Worm (Caenorhabditis elegans) whole organism, late embryonic: ENCODE results near the gene T16G1.9.

Source experiments
- T23F11.4 ChIP-seq: fragments of 200-800 bp; sonication (Bioruptor generic); optimal IDR thresholded peaks from 2 replicates; lab custom pipeline; 2018; ENCODE audit warnings: mild to moderate bottlenecking, missing genetic modification characterization, missing compliant biosample characterization
- ama-1 ChIP-seq: fragments of 150-350 bp; optimal IDR thresholded peaks from 2 replicates; lab custom pipeline; 2014
- ceh-18 ChIP-seq: sonication (generic microtip); optimal IDR thresholded peaks from 2 replicates; lab custom pipeline; 2016; ENCODE audit warnings: missing genetic modification characterization, missing compliant biosample characterization
- ceh-45 ChIP-seq: fragments of 200-800 bp; sonication (Bioruptor generic); IDR thresholded peaks from 2 replicates; pipeline ENCODE4 v1.3.6; 2022; ENCODE audit warnings: missing genetic modification reagents, missing genetic modification characterization, missing compliant biosample characterization
- dmd-4 ChIP-seq: sonication (generic microtip); optimal IDR thresholded peaks from 2 replicates; lab custom pipeline; 2016; ENCODE audit warnings: borderline replicate concordance, missing genetic modification characterization, missing compliant biosample characterization
- hlh-30 ChIP-seq: sonication (generic microtip); optimal IDR thresholded peaks from 2 replicates; lab custom pipeline; 2017; ENCODE audit warnings: antibody characterized with exemption, missing genetic modification characterization, missing compliant biosample characterization; ENCODE audit not compliant: insufficient read depth
- nhr-232 ChIP-seq: sonication (generic microtip); optimal IDR thresholded peaks from 2 replicates; lab custom pipeline; 2016; ENCODE audit warnings: missing genetic modification characterization, missing compliant biosample characterization
- pha-2 ChIP-seq: sonication (generic microtip); optimal IDR thresholded peaks from 2 replicates; lab custom pipeline; 2017; ENCODE audit warnings: mild to moderate bottlenecking, missing genetic modification characterization, missing compliant biosample characterization
- pha-4 ChIP-seq: fragments of 150-350 bp; optimal IDR thresholded peaks from 2 replicates; lab custom pipeline; 2018; ENCODE audit warnings: missing biosample characterization, missing genetic modification reagents, missing genetic modification characterization
- pqm-1 ChIP-seq: sonication (generic microtip); optimal IDR thresholded peaks from 2 replicates; lab custom pipeline; 2016; ENCODE audit warnings: missing genetic modification characterization, missing compliant biosample characterization
- zip-5 ChIP-seq: sonication (generic microtip); optimal IDR thresholded peaks from 2 replicates; lab custom pipeline; 2016; ENCODE audit warnings: missing genetic modification characterization, missing compliant biosample characterization
- ztf-16 ChIP-seq: sonication (generic microtip); optimal IDR thresholded peaks from 2 replicates; lab custom pipeline; 2017; ENCODE audit warnings: missing genetic modification characterization, missing compliant biosample characterization

ce11 chrV:12921680-12922079, 29.0 kb downstream of the T16G1.9 start:
- no peak for TF ChIP-seq ceh-45 (GFP tag; lab: Robert Waterston, UW)
- TF ChIP-seq nhr-232 (tag; lab: Kevin White, UChicago) = no peak
- TF ChIP-seq pha-2 = no peak
- no peak for TF ChIP-seq pqm-1
- no peak for TF ChIP-seq T23F11.4 (GFP tag; lab: Kevin White, UChicago)
- no peak for TF ChIP-seq zip-5 (tag; lab: Kevin White, UChicago)
- no peak for TF ChIP-seq dmd-4 (tag; lab: Kevin White, UChicago)
- TF ChIP-seq ztf-16 (tag; lab: Kevin White, UChicago) = no peak
- TF ChIP-seq ama-1 (lab: Kevin White, UChicago) = no peak
- no peak for TF ChIP-seq hlh-30 (tag; lab: Kevin White, UChicago)
- no peak for TF ChIP-seq pha-4 (tag; lab: Kevin White, UChicago)
- no peak for TF ChIP-seq ceh-18 (tag; lab: Kevin White, UChicago)
